Fruit fly (Drosophila melanogaster) whole organism, adult: ENCODE measurements around the gene CG32299.

Experiments used
- CG11617 ChIP-seq: fragments of 200-800 bp; sonication (Bioruptor generic); optimal IDR thresholded peaks from 2 replicates; lab custom pipeline; 2017; ENCODE audit warnings: mild to moderate bottlenecking, missing biosample characterization, missing genetic modification reagents, missing genetic modification characterization
- CG12768 ChIP-seq: fragments of 200-800 bp; sonication (Bioruptor generic); optimal IDR thresholded peaks from 2 replicates; lab custom pipeline; 2017; ENCODE audit warnings: missing biosample characterization, missing genetic modification characterization, mild to moderate bottlenecking, moderate library complexity, missing genetic modification reagents
- CG14711 ChIP-seq: fragments of 200-800 bp; sonication (Bioruptor generic); optimal IDR thresholded peaks from 2 replicates; lab custom pipeline; 2018; ENCODE audit warnings: missing biosample characterization, mild to moderate bottlenecking, missing genetic modification characterization, moderate library complexity
- CG1620 ChIP-seq: fragments of 200-800 bp; sonication (Bioruptor generic); optimal IDR thresholded peaks from 2 replicates; lab custom pipeline; 2016; ENCODE audit warnings: missing biosample characterization, missing genetic modification characterization
- CG33017 ChIP-seq: fragments of 200-800 bp; sonication (Bioruptor generic); optimal IDR thresholded peaks from 2 replicates; lab custom pipeline; 2018; ENCODE audit warnings: missing biosample characterization, mild to moderate bottlenecking, missing genetic modification characterization, moderate library complexity
- CG5204 ChIP-seq: fragments of 200-800 bp; sonication (Bioruptor generic); optimal IDR thresholded peaks from 2 replicates; lab custom pipeline; 2016; ENCODE audit warnings: missing biosample characterization, missing genetic modification characterization
- CG7045 ChIP-seq: fragments of 200-800 bp; sonication (Bioruptor generic); optimal IDR thresholded peaks from 2 replicates; lab custom pipeline; 2017; ENCODE audit warnings: missing biosample characterization, mild to moderate bottlenecking, missing genetic modification characterization
- CG7101 ChIP-seq: fragments of 200-800 bp; sonication (Bioruptor generic); optimal IDR thresholded peaks from 2 replicates; lab custom pipeline; 2018; ENCODE audit warnings: missing biosample characterization, mild to moderate bottlenecking, missing genetic modification characterization, moderate library complexity
- Clk ChIP-seq: fragments of 200-800 bp; sonication (Bioruptor generic); optimal IDR thresholded peaks from 2 replicates; lab custom pipeline; 2017; ENCODE audit warnings: missing biosample characterization, missing genetic modification characterization
- Crg-1 ChIP-seq: fragments of 200-800 bp; sonication (Bioruptor generic); optimal IDR thresholded peaks from 2 replicates; lab custom pipeline; 2016; ENCODE audit warnings: missing biosample characterization, missing genetic modification characterization
- Hr96 ChIP-seq: fragments of 200-800 bp; sonication (Bioruptor generic); optimal IDR thresholded peaks from 2 replicates; lab custom pipeline; 2016; ENCODE audit warnings: missing biosample characterization, missing genetic modification characterization
- Mnt ChIP-seq: fragments of 200-800 bp; sonication (Bioruptor generic); optimal IDR thresholded peaks from 2 replicates; lab custom pipeline; 2016; ENCODE audit warnings: missing biosample characterization, mild to moderate bottlenecking, missing genetic modification characterization
- bab1 ChIP-seq: fragments of 200-800 bp; sonication (Bioruptor generic); optimal IDR thresholded peaks from 3 replicates; lab custom pipeline; 2019; ENCODE audit warnings: missing biosample characterization, mild to moderate bottlenecking, missing genetic modification characterization, moderate library complexity
- cic ChIP-seq: fragments of 200-800 bp; sonication (Bioruptor generic); optimal IDR thresholded peaks from 2 replicates; lab custom pipeline; 2017; ENCODE audit warnings: missing biosample characterization, mild to moderate bottlenecking, missing genetic modification characterization, moderate library complexity
- cnc ChIP-seq, 2 experiments: fragments of >200 bp; optimal IDR thresholded peaks; 2 replicates each; lab custom pipeline; 2017
- kay ChIP-seq: fragments of 200-800 bp; sonication (Bioruptor generic); peaks from one replicate; lab custom pipeline; 2016; ENCODE audit warnings: missing biosample characterization, missing genetic modification characterization, borderline replicate concordance
- ovo ChIP-seq: fragments of 200-800 bp; sonication (Bioruptor generic); optimal IDR thresholded peaks from 2 replicates; lab custom pipeline; 2016; ENCODE audit warnings: missing biosample characterization, missing genetic modification characterization
- pad ChIP-seq: fragments of 200-800 bp; sonication (Bioruptor generic); optimal IDR thresholded peaks from 3 replicates; lab custom pipeline; 2017; ENCODE audit warnings: missing biosample characterization, missing genetic modification characterization, mild to moderate bottlenecking, moderate library complexity, missing genetic modification reagents
- tj ChIP-seq: fragments of 200-800 bp; sonication (Bioruptor generic); optimal IDR thresholded peaks from 3 replicates; lab custom pipeline; 2017; ENCODE audit warnings: missing biosample characterization, mild to moderate bottlenecking, missing genetic modification characterization, moderate library complexity
- toe ChIP-seq: fragments of 200-800 bp; sonication (Bioruptor generic); optimal IDR thresholded peaks from 2 replicates; lab custom pipeline; 2016; ENCODE audit warnings: missing biosample characterization, missing genetic modification characterization

CG32299 gene

dm6 chr3L:2397571-2398187 lies 6.9 kb upstream of the CG32299 start:
- TF ChIP-seq cnc (optimal IDR thresholded peaks at IDR 0.05; lab: Kevin White, UChicago) (no peak), tj (GFP tag; lab: Kevin White, UChicago) (no peak), CG1620 (GFP tag; lab: Kevin White, UChicago) (no peak), CG12768 (GFP tag; lab: Kevin White, UChicago) (no peak), Mnt (GFP tag; lab: Kevin White, UChicago) (no peak), bab1 (no peak), CG11617 (GFP tag; lab: Kevin White, UChicago) (no peak), Clk (GFP tag; lab: Kevin White, UChicago) (no peak), CG33017 (no peak), Hr96 (no peak), CG7101 (no peak), CG14711 (tag; lab: Kevin White, UChicago) (no peak), ovo (GFP tag; lab: Kevin White, UChicago) (no peak), CG7045 (GFP tag; lab: Kevin White, UChicago) (no peak)

- TF ChIP-seq bab1, result no peak
- TF ChIP-seq CG7101, result no peak
- peak; percentile 73 for TF ChIP-seq tj (GFP tag; lab: Kevin White, UChicago)
Measured at dm6 chr3L:2392745-2393435, 2.1 kb upstream of the CG32299 start.

dm6 chr3L:2388683-2389315 lies 2.0 kb downstream of the CG32299 start, which contains the start of gene Mzt1:
TSS of gene Mzt1 (plus strand) at chr3L:2389265.
- TF ChIP-seq Crg-1 (GFP tag; lab: Kevin White, UChicago), result no peak
- TF ChIP-seq Clk (GFP tag; lab: Kevin White, UChicago), result no peak
- TF ChIP-seq cic (GFP tag; lab: Kevin White, UChicago), result no peak
- no peak for TF ChIP-seq CG7045 (GFP tag; lab: Kevin White, UChicago)
- no peak for TF ChIP-seq Mnt (GFP tag; lab: Kevin White, UChicago)
- TF ChIP-seq CG1620 (GFP tag; lab: Kevin White, UChicago), result no peak
- no peak for TF ChIP-seq toe (GFP tag; lab: Kevin White, UChicago)
- no peak for TF ChIP-seq pad (GFP tag; lab: Kevin White, UChicago)
- TF ChIP-seq CG33017, result no peak

dm6 chr3L:2387816-2388215 lies 3.0 kb downstream of the CG32299 start:
- no peak for TF ChIP-seq CG33017
- TF ChIP-seq toe (GFP tag; lab: Kevin White, UChicago), result no peak
- TF ChIP-seq kay (GFP tag; lab: Kevin White, UChicago), result peak; percentile 57
- no peak for TF ChIP-seq pad (GFP tag; lab: Kevin White, UChicago)
- TF ChIP-seq bab1, result peak; percentile 25
- no peak for TF ChIP-seq cnc (optimal IDR thresholded peaks at IDR 0.05; lab: Kevin White, UChicago)
- TF ChIP-seq Clk (GFP tag; lab: Kevin White, UChicago), result no peak
- no peak for TF ChIP-seq Crg-1 (GFP tag; lab: Kevin White, UChicago)
- TF ChIP-seq CG5204 (GFP tag; lab: Kevin White, UChicago), result peak; percentile 3

dm6 chr3L:2386433-2386832 lies 4.4 kb downstream of the CG32299 start:
- no peak for TF ChIP-seq kay (GFP tag; lab: Kevin White, UChicago)
- no peak for TF ChIP-seq CG12768 (GFP tag; lab: Kevin White, UChicago)
- TF ChIP-seq pad (GFP tag; lab: Kevin White, UChicago), result no peak
- no peak for TF ChIP-seq ovo (GFP tag; lab: Kevin White, UChicago)
- TF ChIP-seq CG7101, result no peak
- TF ChIP-seq CG11617 (GFP tag; lab: Kevin White, UChicago), result no peak
- TF ChIP-seq CG33017, result no peak
- no peak for TF ChIP-seq tj (GFP tag; lab: Kevin White, UChicago)
- no peak for TF ChIP-seq cic (GFP tag; lab: Kevin White, UChicago)
- no peak for TF ChIP-seq CG5204 (GFP tag; lab: Kevin White, UChicago)
- TF ChIP-seq bab1, result no peak
- no peak for TF ChIP-seq Mnt (GFP tag; lab: Kevin White, UChicago)
- TF ChIP-seq CG7045 (GFP tag; lab: Kevin White, UChicago), result no peak
- no peak for TF ChIP-seq CG1620 (GFP tag; lab: Kevin White, UChicago)
- TF ChIP-seq Hr96, result no peak
- TF ChIP-seq cnc (optimal IDR thresholded peaks at IDR 0.05; lab: Kevin White, UChicago), result no peak
- no peak for TF ChIP-seq Crg-1 (GFP tag; lab: Kevin White, UChicago)
- TF ChIP-seq toe (GFP tag; lab: Kevin White, UChicago), result no peak
- TF ChIP-seq Clk (GFP tag; lab: Kevin White, UChicago), result no peak

- TF ChIP-seq kay (GFP tag; lab: Kevin White, UChicago) (no peak), toe (GFP tag; lab: Kevin White, UChicago) (no peak), CG5204 (GFP tag; lab: Kevin White, UChicago) (no peak), Hr96 (no peak), Mnt (GFP tag; lab: Kevin White, UChicago) (no peak), cic (GFP tag; lab: Kevin White, UChicago) (no peak), Crg-1 (GFP tag; lab: Kevin White, UChicago) (no peak), Clk (GFP tag; lab: Kevin White, UChicago) (no peak), CG7101 (no peak), CG14711 (tag; lab: Kevin White, UChicago) (no peak), bab1 (no peak), CG11617 (GFP tag; lab: Kevin White, UChicago) (no peak)
Measured at dm6 chr3L:2385325-2386007, 5.3 kb downstream of the CG32299 start.
